Fruit fly (Drosophila melanogaster) whole organism, wandering third instar larva: Measurements from ENCODE around the gene MICU3.

Experiments used
- Abd-B ChIP-seq: fragments of >200 bp; optimal IDR thresholded peaks from 2 replicates; lab custom pipeline; 2017; ENCODE audit warnings: missing biosample characterization, missing genetic modification characterization
- CG32264 ChIP-seq: fragments of 200-800 bp; sonication (Bioruptor generic); optimal IDR thresholded peaks from 2 replicates; lab custom pipeline; 2016; ENCODE audit warnings: missing biosample characterization, missing genetic modification characterization
- CG9705 ChIP-seq: fragments of 200-800 bp; sonication (Bioruptor generic); optimal IDR thresholded peaks from 2 replicates; lab custom pipeline; 2018; ENCODE audit warnings: missing biosample characterization, mild to moderate bottlenecking, missing genetic modification characterization
- CrebA ChIP-seq: fragments of 200-800 bp; sonication (Bioruptor generic); optimal IDR thresholded peaks from 2 replicates; lab custom pipeline; 2016; ENCODE audit warnings: missing biosample characterization, mild to moderate bottlenecking, missing genetic modification characterization, borderline replicate concordance
- Dfd ChIP-seq: fragments of >200 bp; optimal IDR thresholded peaks from 2 replicates; lab custom pipeline; 2017; ENCODE audit warnings: missing biosample characterization, missing genetic modification characterization
- Dif ChIP-seq: fragments of 200-275, 200-300 bp; sonication (Bioruptor generic); optimal IDR thresholded peaks from 2 replicates; lab custom pipeline; 2018; ENCODE audit warnings: missing biosample characterization, missing genetic modification characterization; ENCODE audit not compliant: partially characterized antibody
- GATAd ChIP-seq: sonication (Bioruptor generic); optimal IDR thresholded peaks from 2 replicates; lab custom pipeline; 2016; ENCODE audit warnings: missing biosample characterization, missing genetic modification characterization
- HLH106 ChIP-seq: fragments of 200-800 bp; optimal IDR thresholded peaks from 3 replicates; lab custom pipeline; 2019; ENCODE audit warnings: missing biosample characterization, mild to moderate bottlenecking, missing genetic modification characterization, moderate library complexity
- Hnf4 ChIP-seq: fragments of 200-800 bp; sonication (Bioruptor generic); optimal IDR thresholded peaks from 2 replicates; lab custom pipeline; 2016; ENCODE audit warnings: missing biosample characterization, mild to moderate bottlenecking, missing genetic modification characterization
- Hr78 ChIP-seq: fragments of >200 bp; optimal IDR thresholded peaks from 2 replicates; lab custom pipeline; 2017; ENCODE audit warnings: missing biosample characterization, missing genetic modification characterization
- Hr83 ChIP-seq: fragments of 200-300 bp; sonication (Bioruptor generic); optimal IDR thresholded peaks from 2 replicates; lab custom pipeline; 2016; ENCODE audit warnings: missing biosample characterization, mild to moderate bottlenecking, missing genetic modification characterization, moderate library complexity; ENCODE audit not compliant: poor library complexity, severe bottlenecking
- Jra ChIP-seq: sonication (Bioruptor generic); optimal IDR thresholded peaks from 2 replicates; lab custom pipeline; 2016; ENCODE audit warnings: missing biosample characterization, missing genetic modification characterization
- Mio ChIP-seq: sonication (Bioruptor generic); optimal IDR thresholded peaks from 2 replicates; lab custom pipeline; 2016; ENCODE audit warnings: missing biosample characterization, missing genetic modification characterization
- Myc ChIP-seq: fragments of >200 bp; optimal IDR thresholded peaks from 2 replicates; lab custom pipeline; 2017
- N ChIP-seq: fragments of >200 bp; optimal IDR thresholded peaks from 2 replicates; lab custom pipeline; 2018; ENCODE audit warnings: missing biosample characterization, missing external identifiers, missing genetic modification characterization
- OdsH ChIP-seq: fragments of 200-800 bp; sonication (Bioruptor generic); optimal IDR thresholded peaks from 2 replicates; lab custom pipeline; 2016; ENCODE audit warnings: missing biosample characterization, mild to moderate bottlenecking, missing genetic modification characterization
- Rel ChIP-seq, 2 experiments: fragments of 200-800 bp; sonication (Bioruptor generic) in 1 of 2; optimal IDR thresholded peaks; 2 replicates in 1 of 2; 3 replicates in 1 of 2; lab custom pipeline; 2016 to 2019; ENCODE audit warnings: mild to moderate bottlenecking in 2 of 2, missing biosample characterization in 2 of 2, missing genetic modification characterization in 2 of 2, moderate library complexity in 1 of 2
- Sp1 ChIP-seq: fragments of 200-800 bp; sonication (Bioruptor generic); optimal IDR thresholded peaks from 3 replicates; lab custom pipeline; 2019; ENCODE audit warnings: missing biosample characterization, mild to moderate bottlenecking, missing genetic modification characterization, moderate library complexity
- Vsx2 ChIP-seq: fragments of 200-300, 225-300 bp; sonication (Bioruptor generic); optimal IDR thresholded peaks from 2 replicates; lab custom pipeline; 2018; ENCODE audit warnings: missing biosample characterization, missing genetic modification characterization; ENCODE audit not compliant: partially characterized antibody
- br ChIP-seq: fragments of 200-800 bp; sonication (Bioruptor generic); optimal IDR thresholded peaks from 2 replicates; lab custom pipeline; 2016; ENCODE audit warnings: missing biosample characterization, missing genetic modification characterization
- brk ChIP-seq: fragments of 200-800 bp; sonication (Bioruptor generic); optimal IDR thresholded peaks from 2 replicates; lab custom pipeline; 2016; ENCODE audit warnings: missing biosample characterization, mild to moderate bottlenecking, missing genetic modification characterization
- dl ChIP-seq, 2 experiments: fragments of 175-275, 200-275 bp in 1 of 2; fragments of 200-275 bp in 1 of 2; sonication (Bioruptor generic); optimal IDR thresholded peaks; lab custom pipeline; 2018; ENCODE audit warnings: mild to moderate bottlenecking in 2 of 2, missing biosample characterization in 2 of 2, missing genetic modification characterization in 2 of 2, moderate library complexity in 2 of 2; ENCODE audit not compliant: partially characterized antibody in 2 of 2, insufficient read depth in 1 of 2
- dmrt93B ChIP-seq: fragments of 200-800 bp; sonication (Bioruptor generic); optimal IDR thresholded peaks from 2 replicates; lab custom pipeline; 2018; ENCODE audit warnings: missing biosample characterization, mild to moderate bottlenecking, missing genetic modification characterization
- dsf ChIP-seq: sonication (Bioruptor generic); optimal IDR thresholded peaks from 2 replicates; lab custom pipeline; 2016; ENCODE audit warnings: missing biosample characterization, missing genetic modification characterization, borderline replicate concordance
- ey ChIP-seq: fragments of 200-800 bp; sonication (Bioruptor generic); optimal IDR thresholded peaks from 2 replicates; lab custom pipeline; 2016; ENCODE audit warnings: missing biosample characterization, missing genetic modification characterization
- foxo ChIP-seq, 2 experiments: fragments of 200-800 bp; sonication (Bioruptor generic); optimal IDR thresholded peaks; 2 replicates in 1 of 2; 3 replicates in 1 of 2; lab custom pipeline; 2016 to 2017; ENCODE audit warnings: missing biosample characterization in 2 of 2, missing genetic modification characterization in 2 of 2
- fru ChIP-seq: fragments of 200-800 bp; sonication (Bioruptor generic); optimal IDR thresholded peaks from 3 replicates; lab custom pipeline; 2016; ENCODE audit warnings: missing biosample characterization, mild to moderate bottlenecking, missing genetic modification characterization
- h ChIP-seq: fragments of 200-800 bp; sonication (Bioruptor generic); optimal IDR thresholded peaks from 3 replicates; lab custom pipeline; 2016; ENCODE audit warnings: missing biosample characterization, mild to moderate bottlenecking, missing genetic modification characterization
- jim ChIP-seq: fragments of 175-275, 200-325 bp; sonication (Bioruptor generic); optimal IDR thresholded peaks from 2 replicates; lab custom pipeline; 2016; ENCODE audit warnings: missing biosample characterization, mild to moderate bottlenecking, missing genetic modification characterization
- lola ChIP-seq: fragments of >200 bp; optimal IDR thresholded peaks from 2 replicates; lab custom pipeline; 2017; ENCODE audit warnings: missing biosample characterization, missing genetic modification characterization
- pan ChIP-seq: fragments of >200 bp; optimal IDR thresholded peaks from 2 replicates; lab custom pipeline; 2017
- psq ChIP-seq: fragments of 200-800 bp; sonication (Bioruptor generic); optimal IDR thresholded peaks from 3 replicates; lab custom pipeline; 2017; ENCODE audit warnings: missing biosample characterization, mild to moderate bottlenecking, missing genetic modification characterization, moderate library complexity
- rgr ChIP-seq: fragments of 200-800 bp; sonication (Bioruptor generic); optimal IDR thresholded peaks from 3 replicates; lab custom pipeline; 2016; ENCODE audit warnings: missing biosample characterization, mild to moderate bottlenecking, missing genetic modification characterization
- sage ChIP-seq: fragments of 200-800 bp; sonication (Bioruptor generic); optimal IDR thresholded peaks from 2 replicates; lab custom pipeline; 2016; ENCODE audit warnings: missing biosample characterization, mild to moderate bottlenecking, missing genetic modification characterization
- sv ChIP-seq: fragments of 200-800 bp; sonication (Bioruptor generic); optimal IDR thresholded peaks from 3 replicates; lab custom pipeline; 2016; ENCODE audit warnings: missing biosample characterization, missing genetic modification characterization
- tai ChIP-seq: sonication (Bioruptor generic); optimal IDR thresholded peaks from 2 replicates; lab custom pipeline; 2016; ENCODE audit warnings: missing biosample characterization, missing genetic modification characterization
- usp ChIP-seq: fragments of >200 bp; optimal IDR thresholded peaks from 2 replicates; lab custom pipeline; 2017; ENCODE audit warnings: missing biosample characterization, missing genetic modification characterization
- woc ChIP-seq: sonication (Bioruptor generic); optimal IDR thresholded peaks from 2 replicates; lab custom pipeline; 2016; ENCODE audit warnings: missing biosample characterization, mild to moderate bottlenecking, missing genetic modification characterization

MICU3 gene

dm6 chr3R:19830973-19831372 lies 16.1 kb upstream of the MICU3 start:
- peak; percentile 5 for TF ChIP-seq sv (GFP tag; lab: Kevin White, UChicago)
- no peak for TF ChIP-seq pan (lab: Kevin White, UChicago)

dm6 chr3R:19833546-19833945 lies 13.6 kb upstream of the MICU3 start:
- TF ChIP-seq Dif (GFP tag; lab: Kevin White, UChicago), result no peak
- TF ChIP-seq Dfd (GFP tag; lab: Kevin White, UChicago), result no peak
- no peak for TF ChIP-seq HLH106 (tag; lab: Kevin White, UChicago)
- TF ChIP-seq sage, result no peak
- TF ChIP-seq Rel (GFP tag; optimal IDR thresholded peaks at IDR 0.05; lab: Kevin White, UChicago), result no peak
- TF ChIP-seq Rel (tag; optimal IDR thresholded peaks at IDR 0.05; lab: Kevin White, UChicago), result no peak
- no peak for TF ChIP-seq CG9705 (GFP tag; lab: Kevin White, UChicago)
- no peak for TF ChIP-seq Myc (lab: Kevin White, UChicago)
- TF ChIP-seq, all 38 proteins: peak for 0

- TF ChIP-seq Hr83 (GFP tag; lab: Kevin White, UChicago) (no peak), sv (GFP tag; lab: Kevin White, UChicago) (no peak), Hnf4 (GFP tag; lab: Kevin White, UChicago) (no peak)
Observed at dm6 chr3R:19833963-19834362, 13.1 kb upstream of the MICU3 start.

dm6 chr3R:19834982-19835381 lies 12.1 kb upstream of the MICU3 start:
- no peak for TF ChIP-seq Jra (GFP tag; lab: Kevin White, UChicago)
- no peak for TF ChIP-seq Hnf4 (GFP tag; lab: Kevin White, UChicago)
- no peak for TF ChIP-seq Rel (GFP tag; optimal IDR thresholded peaks at IDR 0.05; lab: Kevin White, UChicago)
- no peak for TF ChIP-seq Rel (tag; optimal IDR thresholded peaks at IDR 0.05; lab: Kevin White, UChicago)
- no peak for TF ChIP-seq Myc (lab: Kevin White, UChicago)
- no peak for TF ChIP-seq h
- no peak for TF ChIP-seq sage

dm6 chr3R:19836687-19837086 lies 10.4 kb upstream of the MICU3 start, which contains the start of gene bnl:
TSS of gene bnl (minus strand) at chr3R:19836817.
- TF ChIP-seq foxo (GFP tag; optimal IDR thresholded peaks at IDR 0.05; lab: Kevin White, UChicago), result peak in 1 of 2 experiments; percentile 17
- TF ChIP-seq pan (lab: Kevin White, UChicago), result no peak
- no peak for TF ChIP-seq OdsH
- no peak for TF ChIP-seq ey (GFP tag; lab: Kevin White, UChicago)
- no peak for TF ChIP-seq usp
- peak; percentile 66 for TF ChIP-seq jim
- TF ChIP-seq tai (GFP tag; lab: Kevin White, UChicago), result no peak
- TF ChIP-seq Myc (lab: Kevin White, UChicago), result no peak
- TF ChIP-seq h, result peak; percentile 49
- no peak for TF ChIP-seq CG32264
- no peak for TF ChIP-seq GATAd (GFP tag; lab: Kevin White, UChicago)
- no peak for TF ChIP-seq Abd-B
- TF ChIP-seq brk (GFP tag; lab: Kevin White, UChicago), result no peak
- TF ChIP-seq Hnf4 (GFP tag; lab: Kevin White, UChicago), result peak; percentile 13
- TF ChIP-seq dsf (GFP tag; lab: Kevin White, UChicago), result no peak
- TF ChIP-seq N (GFP tag; lab: Kevin White, UChicago), result no peak
- TF ChIP-seq HLH106 (tag; lab: Kevin White, UChicago), result no peak
- peak; percentile 23 for TF ChIP-seq br
- TF ChIP-seq Rel (GFP tag; optimal IDR thresholded peaks at IDR 0.05; lab: Kevin White, UChicago), result no peak
- peak; percentile 56 for TF ChIP-seq Rel (tag; optimal IDR thresholded peaks at IDR 0.05; lab: Kevin White, UChicago)
- no peak for TF ChIP-seq CG9705 (GFP tag; lab: Kevin White, UChicago)
- TF ChIP-seq dmrt93B, result no peak
- no peak for TF ChIP-seq sage
- TF ChIP-seq dl (GFP tag; optimal IDR thresholded peaks at IDR 0.05; lab: Kevin White, UChicago; ENCODE audit: insufficient read depth in 1 of 2, partially characterized antibody in 2 of 2), result peak; percentile 75 to 77
- no peak for TF ChIP-seq Dfd (GFP tag; lab: Kevin White, UChicago)
- peak; percentile 14 for TF ChIP-seq Vsx2 (GFP tag; lab: Kevin White, UChicago)
- TF ChIP-seq fru (GFP tag; lab: Kevin White, UChicago), result peak; percentile 5
- TF ChIP-seq Hr83 (GFP tag; lab: Kevin White, UChicago), result peak; percentile 79
- TF ChIP-seq rgr, result peak; percentile 33
- TF ChIP-seq Dif (GFP tag; lab: Kevin White, UChicago), result peak; percentile 84
- TF ChIP-seq Sp1 (GFP tag; lab: Kevin White, UChicago), result no peak
- peak; percentile 7 for TF ChIP-seq psq
- no peak for TF ChIP-seq sv (GFP tag; lab: Kevin White, UChicago)
- no peak for TF ChIP-seq Hr78 (GFP tag; lab: Kevin White, UChicago)
- no peak for TF ChIP-seq woc (GFP tag; lab: Kevin White, UChicago)
- TF ChIP-seq lola (GFP tag; lab: Kevin White, UChicago), result no peak
- TF ChIP-seq Mio, result no peak
- no peak for TF ChIP-seq Jra (GFP tag; lab: Kevin White, UChicago)
- no peak for TF ChIP-seq CrebA (GFP tag; lab: Kevin White, UChicago)
